Worm (Caenorhabditis elegans): Measurements from ENCODE around the gene W06H8.6.

DNA sequence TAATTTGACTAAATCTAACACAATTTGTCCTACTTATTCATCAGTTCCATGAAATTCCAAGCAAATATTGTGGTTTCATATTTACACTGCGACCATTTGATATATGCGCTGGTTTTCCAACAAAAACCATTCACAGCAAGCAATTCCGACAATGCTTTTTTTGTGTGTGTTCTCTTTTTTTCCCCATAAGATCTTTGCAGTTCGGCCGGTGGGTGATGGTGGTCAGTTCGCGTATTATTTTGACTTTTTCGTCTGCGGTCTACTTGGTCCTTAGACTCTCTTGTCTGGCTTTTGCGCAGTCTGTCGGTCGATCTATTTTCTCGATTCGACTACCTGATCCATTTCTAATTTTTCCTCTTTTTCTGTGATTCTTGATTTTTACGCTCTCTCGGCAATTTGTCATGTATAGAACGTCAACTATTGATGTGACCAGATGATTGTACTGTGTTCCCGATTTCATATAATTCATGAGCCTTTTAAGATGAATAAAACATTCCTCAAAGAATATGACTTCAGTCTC, 13.5 kb downstream of the W06H8.6 start:
- no peak for TF ChIP-seq pha-4 (tag; optimal IDR thresholded peaks at IDR 0.05)
- TF ChIP-seq F23B12.7 (tag; optimal IDR thresholded peaks at IDR 0.05; ENCODE audit: insufficient read depth): no peak
- TF ChIP-seq sptf-2 (GFP tag; optimal IDR thresholded peaks at IDR 0.05): no peak
- TF ChIP-seq nhr-80 (tag; optimal IDR thresholded peaks at IDR 0.05): no peak
- TF ChIP-seq lir-1 (GFP tag; conservative IDR thresholded peaks at IDR 0.05): no peak
- TF ChIP-seq ztf-18 (tag; optimal IDR thresholded peaks at IDR 0.05): no peak
- TF ChIP-seq ets-4 (GFP tag; optimal IDR thresholded peaks at IDR 0.05): no peak
- TF ChIP-seq K11D2.4 (GFP tag; IDR thresholded peaks at IDR 0.05): no peak
- TF ChIP-seq xnd-1 (tag; optimal IDR thresholded peaks at IDR 0.05): no peak
- no peak for TF ChIP-seq unc-130 (GFP tag; optimal IDR thresholded peaks at IDR 0.05)
- no peak for TF ChIP-seq lin-26 (GFP tag; IDR thresholded peaks at IDR 0.05)

Measured in whole organism, young adult.